Worm (Caenorhabditis elegans) whole organism, L2 larva: ENCODE data around the gene tomm-70.

ENCODE experiments used
- F13H6.1 ChIP-seq: sonication (generic microtip); optimal IDR thresholded peaks from 2 replicates; lab custom pipeline; 2016; ENCODE audit warnings: missing genetic modification characterization, missing compliant biosample characterization
- R02D3.7 ChIP-seq: fragments of 150-350 bp; optimal IDR thresholded peaks from 2 replicates; lab custom pipeline; 2014; ENCODE audit warnings: missing biosample characterization, missing genetic modification characterization
- Y55F3AM.14 ChIP-seq: fragments of 200-800 bp; sonication (Bioruptor generic); optimal IDR thresholded peaks from 2 replicates; lab custom pipeline; 2018; ENCODE audit warnings: mild to moderate bottlenecking, missing genetic modification characterization, missing compliant biosample characterization
- ZK546.5 ChIP-seq: sonication (generic microtip); optimal IDR thresholded peaks from 2 replicates; lab custom pipeline; 2017; ENCODE audit warnings: missing biosample characterization, missing genetic modification characterization
- aly-2 ChIP-seq: fragments of 150-350 bp; optimal IDR thresholded peaks from 2 replicates; lab custom pipeline; 2014; ENCODE audit warnings: missing biosample characterization, missing genetic modification characterization
- blmp-1 ChIP-seq: sonication (generic microtip); optimal IDR thresholded peaks from 2 replicates; lab custom pipeline; 2017; ENCODE audit warnings: missing genetic modification characterization, mild to moderate bottlenecking, missing compliant biosample characterization, antibody characterized with exemption, moderate library complexity; ENCODE audit not compliant: insufficient read depth
- ceh-16 ChIP-seq: fragments of 150-350 bp; optimal IDR thresholded peaks from 2 replicates; lab custom pipeline; 2014; ENCODE audit warnings: missing biosample characterization, missing genetic modification characterization
- ceh-82 ChIP-seq: fragments of 150-350 bp; optimal IDR thresholded peaks from 2 replicates; lab custom pipeline; 2014; ENCODE audit warnings: missing biosample characterization, missing genetic modification characterization
- fos-1 ChIP-seq: fragments of 150-350 bp; optimal IDR thresholded peaks from 2 replicates; lab custom pipeline; 2014; ENCODE audit warnings: missing biosample characterization, missing genetic modification characterization
- gmeb-1 ChIP-seq: fragments of 150-350 bp; optimal IDR thresholded peaks from 2 replicates; lab custom pipeline; 2014; ENCODE audit warnings: missing biosample characterization, missing genetic modification characterization
- lin-11 ChIP-seq: fragments of 150-350 bp; sonication (generic microtip); optimal IDR thresholded peaks from 2 replicates; lab custom pipeline; 2014; ENCODE audit warnings: missing biosample characterization, missing genetic modification characterization, inconsistent platforms, mixed read lengths
- lsy-2 ChIP-seq, 2 experiments: fragments of 150-350 bp in 1 of 2; sonication (generic microtip) in 1 of 2; optimal IDR thresholded peaks; 2 replicates each; lab custom pipeline; 2014 to 2017; ENCODE audit warnings: missing biosample characterization in 2 of 2, missing genetic modification characterization in 2 of 2
- mab-5 ChIP-seq: fragments of 150-350 bp; optimal IDR thresholded peaks from 2 replicates; lab custom pipeline; 2014; ENCODE audit warnings: missing biosample characterization, missing genetic modification characterization
- mbf-1 ChIP-seq: sonication (generic microtip); optimal IDR thresholded peaks from 2 replicates; lab custom pipeline; 2017; ENCODE audit warnings: missing biosample characterization, missing genetic modification characterization
- mdl-1 ChIP-seq, 2 experiments: fragments of 150-350 bp in 1 of 2; sonication (generic microtip) in 1 of 2; optimal IDR thresholded peaks; 2 replicates each; lab custom pipeline; 2017; ENCODE audit warnings: missing biosample characterization in 2 of 2, missing genetic modification characterization in 2 of 2
- nhr-10 ChIP-seq: sonication (generic microtip); optimal IDR thresholded peaks from 2 replicates; lab custom pipeline; 2017; ENCODE audit warnings: missing biosample characterization, missing genetic modification characterization
- nhr-23 ChIP-seq: fragments of 150-350 bp; optimal IDR thresholded peaks from 2 replicates; lab custom pipeline; 2014; ENCODE audit warnings: missing biosample characterization, missing genetic modification reagents, missing genetic modification characterization
- nhr-237 ChIP-seq: fragments of 150-350 bp; optimal IDR thresholded peaks from 2 replicates; lab custom pipeline; 2014; ENCODE audit warnings: missing biosample characterization, missing genetic modification characterization
- nhr-25 ChIP-seq: fragments of 150-350 bp; sonication (generic microtip); optimal IDR thresholded peaks from 3 replicates; lab custom pipeline; 2014; ENCODE audit warnings: missing biosample characterization, missing genetic modification characterization
- nhr-77 ChIP-seq: fragments of 150-350 bp; optimal IDR thresholded peaks from 2 replicates; lab custom pipeline; 2014; ENCODE audit warnings: missing biosample characterization, missing genetic modification characterization
- sem-4 ChIP-seq: fragments of 150-350 bp; optimal IDR thresholded peaks from 2 replicates; lab custom pipeline; 2014; ENCODE audit warnings: missing biosample characterization, missing genetic modification reagents, missing genetic modification characterization
- snpc-4 ChIP-seq: fragments of 150-350 bp; optimal IDR thresholded peaks from 2 replicates; lab custom pipeline; 2014; ENCODE audit warnings: missing biosample characterization, missing genetic modification characterization
- unc-39 ChIP-seq: fragments of 150-350 bp; optimal IDR thresholded peaks from 2 replicates; lab custom pipeline; 2014; ENCODE audit warnings: missing biosample characterization, missing genetic modification characterization
- unc-55 ChIP-seq: fragments of 150-350 bp; sonication (generic microtip); optimal IDR thresholded peaks from 3 replicates; lab custom pipeline; 2014; ENCODE audit warnings: missing biosample characterization, missing genetic modification reagents, missing genetic modification characterization
- ztf-1 ChIP-seq: fragments of 200-800 bp; sonication (Bioruptor generic); conservative IDR thresholded peaks from 2 replicates; pipeline ENCODE4 v1.3.6; 2022; ENCODE audit warnings: missing genetic modification characterization, missing compliant biosample characterization
- ztf-11 ChIP-seq: sonication (generic microtip); optimal IDR thresholded peaks from 2 replicates; lab custom pipeline; 2017; ENCODE audit warnings: missing biosample characterization, missing genetic modification characterization
- ztf-4 ChIP-seq: fragments of 150-350 bp; optimal IDR thresholded peaks from 2 replicates; lab custom pipeline; 2014; ENCODE audit warnings: missing biosample characterization, missing genetic modification characterization

The tomm-70 gene

DNA sequence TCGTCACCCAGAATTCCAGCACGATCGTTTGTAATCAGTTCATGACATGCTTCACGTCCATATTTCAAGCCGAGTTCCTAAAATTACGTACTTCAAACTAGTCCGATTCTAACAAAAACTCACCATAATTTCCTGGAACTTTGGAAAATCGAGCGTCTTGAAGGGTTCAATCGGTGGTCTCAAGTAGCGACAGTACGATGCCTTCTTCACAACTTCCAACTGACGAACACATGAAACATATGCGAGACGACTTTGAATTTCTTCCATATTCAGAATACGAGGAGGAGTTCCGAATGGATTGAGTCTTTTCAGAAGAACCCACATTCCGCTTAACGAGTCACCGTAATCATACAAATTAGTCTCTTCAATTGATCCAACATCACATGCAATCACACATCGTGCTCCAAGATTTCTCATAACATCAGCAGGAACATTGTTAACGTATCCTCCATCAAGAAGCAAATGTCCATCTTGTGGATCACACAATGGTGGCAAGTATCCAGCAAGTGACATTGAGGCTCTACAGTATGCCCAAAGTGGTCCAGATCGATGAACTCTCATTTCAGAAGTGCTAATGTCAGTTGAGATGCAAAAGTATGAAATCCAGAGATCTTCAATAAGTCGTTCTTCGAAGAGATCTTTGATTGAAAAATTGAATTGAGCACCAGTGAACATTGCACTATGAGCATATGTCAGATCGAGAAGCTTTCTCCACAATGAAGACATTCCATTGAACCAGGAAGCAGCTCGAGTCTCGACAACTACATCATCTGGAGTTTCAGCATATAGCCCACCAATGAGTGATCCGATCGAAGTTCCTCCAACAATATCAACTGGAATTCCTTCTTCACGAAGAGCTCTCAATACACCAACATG, 28.3 kb downstream of the tomm-70 start:
- TF ChIP-seq Y55F3AM.14 (no peak), ZK546.5 (no peak), unc-55 (GFP tag; lab: Kevin White, UChicago) (no peak), snpc-4 (tag; lab: Kevin White, UChicago) (no peak), unc-39 (no peak), aly-2 (tag; lab: Kevin White, UChicago) (no peak), blmp-1 (tag; lab: Kevin White, UChicago) (no peak), F13H6.1 (no peak), lin-11 (no peak)

DNA sequence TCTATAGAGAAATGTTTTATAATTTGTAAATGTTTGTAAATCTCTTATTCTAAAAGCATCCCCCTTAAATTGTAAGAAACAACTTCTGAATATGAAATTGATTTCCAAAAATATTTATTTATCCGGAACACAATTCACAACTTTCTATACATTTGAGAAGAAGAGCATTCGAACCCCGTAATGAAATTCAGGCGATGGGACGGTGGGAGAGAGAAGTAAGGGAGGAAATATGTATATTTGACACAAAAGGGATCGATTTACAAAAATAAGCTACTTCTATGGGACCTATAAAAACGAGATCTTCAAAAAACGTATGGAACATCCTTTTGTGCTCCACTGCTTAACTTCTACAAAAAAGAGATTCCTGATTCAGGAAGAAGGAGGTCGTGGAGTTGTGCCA, 29.3 kb downstream of the tomm-70 start:
- TF ChIP-seq ceh-16 (no peak), F13H6.1 (no peak)

DNA sequence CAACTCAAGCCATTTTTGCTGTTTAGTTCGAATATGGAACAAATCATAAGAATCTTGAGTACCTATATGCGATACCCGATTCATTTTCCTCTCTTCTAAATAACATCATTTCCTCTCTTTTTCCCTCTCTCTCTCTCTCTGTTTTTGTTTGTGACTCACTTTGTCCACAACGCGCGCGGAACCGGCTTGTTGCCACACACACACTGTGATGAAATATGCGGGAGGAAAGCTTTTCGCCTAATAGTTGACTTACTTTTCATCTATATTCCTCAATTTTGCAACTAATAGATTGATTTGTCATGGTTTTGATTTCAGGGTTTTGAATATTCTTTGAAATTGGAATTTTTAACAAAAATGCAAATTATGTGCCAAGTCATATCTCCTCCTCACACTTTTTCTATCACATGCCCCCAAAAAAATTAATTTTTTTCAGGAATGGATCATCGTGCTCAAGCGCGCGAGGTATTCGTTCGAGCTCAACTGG, 34.7 kb downstream of the tomm-70 start, which contains the start of gene hipr-1:
Gene hipr-1, plus strand, starts transcription at position 434 of the 484 bp plus-strand sequence.
- TF ChIP-seq ZK546.5 = no peak
- TF ChIP-seq mab-5 (tag; lab: Kevin White, UChicago) = no peak
- peak; percentile 12 for TF ChIP-seq unc-55 (GFP tag; lab: Kevin White, UChicago)
- peak; percentile 9 for TF ChIP-seq fos-1 (tag; lab: Kevin White, UChicago)
- TF ChIP-seq gmeb-1 (tag; lab: Kevin White, UChicago) = no peak

DNA sequence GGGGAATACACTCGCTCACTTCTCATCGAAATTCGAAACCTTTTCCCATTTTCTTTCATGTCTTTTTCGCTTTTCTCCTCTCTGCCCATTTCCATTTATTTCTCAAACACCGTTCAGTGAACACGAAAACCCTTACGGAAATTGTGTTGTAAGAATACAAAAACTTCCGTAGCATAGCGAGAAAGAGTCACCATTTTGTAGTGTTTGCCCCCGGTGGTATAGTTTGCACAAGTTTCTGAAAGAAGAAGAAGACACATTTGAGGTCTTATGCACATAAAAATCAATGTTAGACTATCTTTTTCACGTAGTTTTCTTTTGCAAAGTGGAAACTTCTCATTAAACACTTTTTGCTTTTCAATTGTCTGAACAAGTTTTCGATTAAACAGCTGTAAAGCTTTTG, 35.4 kb downstream of the tomm-70 start:
- TF ChIP-seq mdl-1 (tag; optimal IDR thresholded peaks at IDR 0.05; lab: Kevin White, UChicago) (no peak), R02D3.7 (no peak), nhr-25 (tag; lab: Kevin White, UChicago) (no peak), ztf-11 (tag; lab: Kevin White, UChicago) (no peak), nhr-237 (tag; lab: Kevin White, UChicago) (no peak)

DNA sequence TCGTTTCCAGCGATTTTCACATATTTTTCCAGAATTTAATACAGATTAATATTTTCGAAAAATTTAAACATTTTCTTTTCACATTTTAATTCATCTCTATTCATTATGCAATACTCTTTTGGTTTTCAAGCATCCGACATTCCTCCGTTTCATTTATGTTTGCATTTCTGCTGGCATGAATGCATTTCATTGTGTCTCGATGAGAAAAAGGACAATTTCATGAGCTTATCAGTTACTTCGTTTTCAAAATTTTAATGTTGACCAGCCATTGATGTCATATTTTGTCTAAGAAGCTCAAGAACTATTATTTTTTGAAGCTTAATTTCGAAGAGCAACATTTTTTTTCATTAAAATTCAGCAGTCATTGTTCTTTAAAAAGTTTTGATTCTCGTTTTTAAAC, 36.0 kb downstream of the tomm-70 start:
- TF ChIP-seq nhr-10 (tag; lab: Kevin White, UChicago) (no peak), fos-1 (tag; lab: Kevin White, UChicago) (peak; percentile 47), lin-11 (no peak), ztf-11 (tag; lab: Kevin White, UChicago) (no peak), Y55F3AM.14 (no peak)

DNA sequence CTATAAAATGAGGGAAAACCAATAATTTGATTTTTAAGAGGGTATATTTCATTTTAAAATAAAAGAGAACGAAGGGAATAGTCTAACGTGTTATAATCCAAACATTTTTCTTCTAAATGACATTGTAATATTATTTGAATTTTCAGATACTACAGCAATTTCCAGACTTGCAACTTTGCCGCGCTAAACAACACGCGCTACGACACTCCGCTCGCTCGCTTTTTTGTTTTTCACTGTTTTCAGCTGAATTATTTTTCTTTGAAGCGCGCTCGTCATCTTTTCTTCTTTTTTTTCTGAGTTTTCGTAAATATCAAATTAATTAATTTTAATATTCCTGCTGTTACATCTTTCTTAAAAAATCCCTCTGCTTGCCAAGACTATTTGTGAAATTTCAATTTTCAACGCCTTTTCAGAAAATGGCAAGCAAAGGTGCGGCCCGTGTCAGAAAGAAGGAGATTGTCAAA, 37.3 kb downstream of the tomm-70 start, which contains the start of gene mrpl-11:
Gene mrpl-11, plus strand, starts transcription at position 414 of the 464 bp plus-strand sequence.
- TF ChIP-seq unc-55 (GFP tag; lab: Kevin White, UChicago) = peak; percentile 30
- peak in 1 of 2 experiments; percentile 9 for TF ChIP-seq lsy-2 (tag; optimal IDR thresholded peaks at IDR 0.05; lab: Kevin White, UChicago)
- no peak for TF ChIP-seq F13H6.1
- no peak for TF ChIP-seq ztf-1 (GFP tag; lab: Robert Waterston, UW)
- TF ChIP-seq Y55F3AM.14 = no peak
- TF ChIP-seq ztf-4 (tag; lab: Kevin White, UChicago) = no peak

DNA sequence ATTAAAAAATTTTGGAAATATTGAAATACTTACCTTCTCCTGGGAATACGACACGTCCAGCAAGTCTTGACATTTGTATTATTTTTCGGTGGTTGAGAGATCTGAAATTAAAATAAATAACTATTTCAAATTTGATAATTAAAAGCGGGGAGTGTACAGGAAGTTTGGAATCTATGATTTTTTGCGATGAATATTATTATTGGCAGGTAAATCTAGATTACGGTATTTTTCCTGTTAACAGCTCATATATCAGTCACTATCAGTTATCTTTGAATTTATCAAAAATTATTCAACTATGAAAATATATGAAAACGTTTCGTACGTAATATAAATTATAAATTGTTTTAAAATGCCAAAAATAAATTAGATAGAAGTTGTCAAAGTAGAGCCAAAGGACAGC, 38.5 kb downstream of the tomm-70 start, which contains the start of gene B0303.14:
Gene B0303.14, minus strand, starts transcription at position 101 of the 400 bp plus-strand sequence.
- no peak for TF ChIP-seq ceh-16
- no peak for TF ChIP-seq nhr-25 (tag; lab: Kevin White, UChicago)
- TF ChIP-seq ztf-11 (tag; lab: Kevin White, UChicago) = no peak
- no peak for TF ChIP-seq nhr-237 (tag; lab: Kevin White, UChicago)
- TF ChIP-seq nhr-23 (tag; lab: Kevin White, UChicago) = no peak
- no peak for TF ChIP-seq nhr-77 (tag; lab: Kevin White, UChicago)
- no peak for TF ChIP-seq mbf-1 (tag; lab: Kevin White, UChicago)
- TF ChIP-seq unc-39 = no peak
- no peak for TF ChIP-seq ceh-82
- TF ChIP-seq sem-4 = no peak
- no peak for TF ChIP-seq nhr-10 (tag; lab: Kevin White, UChicago)
- no peak for TF ChIP-seq gmeb-1 (tag; lab: Kevin White, UChicago)
- TF ChIP-seq, all 48 proteins: peak for 0
